Worm (Caenorhabditis elegans): ENCODE data around the gene cyp-25A6.

The cyp-25A6 gene

ce11 chrIV:4204275-4204674 is 7.0 kb downstream of the cyp-25A6 start, which contains the start of gene pax-2:
pax-2 (minus strand) TSS chrIV:4204375.
- no peak for TF ChIP-seq unc-62 (GFP tag; optimal IDR thresholded peaks at IDR 0.05)

ce11 chrIV:4207088-4207487 is 9.8 kb downstream of the cyp-25A6 start, which contains the start of gene osgn-1:
osgn-1 (plus strand) TSS chrIV:4207388.
- no peak for TF ChIP-seq unc-62 (GFP tag; optimal IDR thresholded peaks at IDR 0.05)

- no peak for TF ChIP-seq unc-62 (GFP tag; optimal IDR thresholded peaks at IDR 0.05)
Measured at ce11 chrIV:4209084-4209483, 11.8 kb downstream of the cyp-25A6 start.

ce11 chrIV:4210868-4211267 is 13.6 kb downstream of the cyp-25A6 start:
- no peak for TF ChIP-seq unc-62 (GFP tag; optimal IDR thresholded peaks at IDR 0.05)

ce11 chrIV:4212733-4213132 is 15.5 kb downstream of the cyp-25A6 start:
- TF ChIP-seq unc-62 (GFP tag; optimal IDR thresholded peaks at IDR 0.05), result no peak

- TF ChIP-seq unc-62 (GFP tag; optimal IDR thresholded peaks at IDR 0.05), result no peak
Measured at ce11 chrIV:4215349-4215748, 18.1 kb downstream of the cyp-25A6 start.

- no peak for TF ChIP-seq unc-62 (GFP tag; optimal IDR thresholded peaks at IDR 0.05)
Measured at ce11 chrIV:4216099-4216894, 19.0 kb downstream of the cyp-25A6 start.

- TF ChIP-seq unc-62 (GFP tag; optimal IDR thresholded peaks at IDR 0.05), result no peak
Measured at ce11 chrIV:4218276-4218675, 21.0 kb downstream of the cyp-25A6 start.

ce11 chrIV:4219983-4220382 is 22.7 kb downstream of the cyp-25A6 start, which contains the start of gene F30B5.11:
F30B5.11 (minus strand) TSS chrIV:4220083.
- TF ChIP-seq unc-62 (GFP tag; optimal IDR thresholded peaks at IDR 0.05), result no peak

- TF ChIP-seq unc-62 (GFP tag; optimal IDR thresholded peaks at IDR 0.05), result no peak
Measured at ce11 chrIV:4225851-4226250, 28.6 kb downstream of the cyp-25A6 start, which contains the start of gene srbc-71. srbc-71 (minus strand) TSS chrIV:4225951.

ce11 chrIV:4227917-4228316 is 30.6 kb downstream of the cyp-25A6 start, which contains the start of gene srbc-70:
srbc-70 (minus strand) TSS chrIV:4228017.
- no peak for TF ChIP-seq unc-62 (GFP tag; optimal IDR thresholded peaks at IDR 0.05)

- no peak for TF ChIP-seq unc-62 (GFP tag; optimal IDR thresholded peaks at IDR 0.05)
Measured at ce11 chrIV:4235315-4236024, 38.2 kb downstream of the cyp-25A6 start, which contains the start of the genes zipt-2.2 and dpy-13. zipt-2.2 (minus strand) TSS chrIV:4235365. dpy-13 (plus strand) TSS chrIV:4235614.

ce11 chrIV:4236025-4236407 is 38.7 kb downstream of the cyp-25A6 start:
- no peak for TF ChIP-seq unc-62 (GFP tag; optimal IDR thresholded peaks at IDR 0.05)

ce11 chrIV:4236671-4237070 is 39.4 kb downstream of the cyp-25A6 start:
- TF ChIP-seq unc-62 (GFP tag; optimal IDR thresholded peaks at IDR 0.05), result no peak

ce11 chrIV:4243830-4244406 is 46.7 kb downstream of the cyp-25A6 start:
- no peak for TF ChIP-seq unc-62 (GFP tag; optimal IDR thresholded peaks at IDR 0.05)

ce11 chrIV:4244510-4244909 is 47.2 kb downstream of the cyp-25A6 start, which contains the start of gene col-34:
col-34 (minus strand) TSS chrIV:4244610.
- TF ChIP-seq unc-62 (GFP tag; optimal IDR thresholded peaks at IDR 0.05), result no peak

Data from whole organism, dauer.